Fruit fly (Drosophila melanogaster): Measurements from ENCODE around the gene CG45075.

Gene CG45075

dm6 chr2L:6075345-6075744, 15.9 kb upstream of the CG45075 start (continued):
- TF ChIP-seq CG11560 (tag; IDR thresholded peaks at IDR 0.05) (no peak), CG8924 (tag; optimal IDR thresholded peaks at IDR 0.05) (no peak), dysf (GFP tag; IDR thresholded peaks at IDR 0.05) (no peak), chm (GFP tag; IDR thresholded peaks at IDR 0.05) (peak; percentile 57; the same call in 1 of the 2 replicates), prd (optimal IDR thresholded peaks at IDR 0.05) (no peak), prd (GFP tag; IDR thresholded peaks at IDR 0.05) (no peak), lov (optimal IDR thresholded peaks at IDR 0.05) (no peak), lov (GFP tag; IDR thresholded peaks at IDR 0.05) (no peak), Fer1 (GFP tag; optimal IDR thresholded peaks at IDR 0.05) (no peak), klu (GFP tag; IDR thresholded peaks at IDR 0.05) (no peak), sima (GFP tag; optimal IDR thresholded peaks at IDR 0.05) (no peak), scrt (GFP tag; optimal IDR thresholded peaks at IDR 0.05) (no peak), CG1792 (GFP tag; optimal IDR thresholded peaks at IDR 0.05) (no peak), cg (GFP tag; optimal IDR thresholded peaks at IDR 0.05) (peak; percentile 72), CG12659 (GFP tag; optimal IDR thresholded peaks at IDR 0.05) (no peak), Neu2 (GFP tag; optimal IDR thresholded peaks at IDR 0.05; ENCODE audit: borderline replicate concordance) (no peak), pros (GFP tag; optimal IDR thresholded peaks at IDR 0.05) (peak; percentile 90), CG11093 (GFP tag; IDR thresholded peaks at IDR 0.05) (no peak), CG43689 (GFP tag; IDR thresholded peaks at IDR 0.05) (no peak), mirr (GFP tag; optimal IDR thresholded peaks at IDR 0.05) (no peak), luna (GFP tag; optimal IDR thresholded peaks at IDR 0.05) (no peak), unpg (GFP tag; optimal IDR thresholded peaks at IDR 0.05) (no peak), Lhr (GFP tag; optimal IDR thresholded peaks at IDR 0.05) (no peak), oc (tag; optimal IDR thresholded peaks at IDR 0.05) (peak; percentile 63), CG17568 (GFP tag; optimal IDR thresholded peaks at IDR 0.05) (no peak), crc (GFP tag; optimal IDR thresholded peaks at IDR 0.05) (no peak), CG2199 (GFP tag; IDR thresholded peaks at IDR 0.05) (peak; percentile 31; the same call in 1 of the 3 replicates), CG9817 (tag; optimal IDR thresholded peaks at IDR 0.05) (no peak), Dad (GFP tag; optimal IDR thresholded peaks at IDR 0.05) (no peak), Bdp1 (GFP tag; optimal IDR thresholded peaks at IDR 0.05) (no peak), CG2202 (tag; optimal IDR thresholded peaks at IDR 0.05) (no peak), CG2120 (GFP tag; optimal IDR thresholded peaks at IDR 0.05) (no peak), CG13894 (tag; optimal IDR thresholded peaks at IDR 0.05) (peak; percentile 55), CG17186 (GFP tag; optimal IDR thresholded peaks at IDR 0.05) (no peak), tap (tag; optimal IDR thresholded peaks at IDR 0.05) (no peak), Hr3 (GFP tag; optimal IDR thresholded peaks at IDR 0.05) (peak; percentile 43), CG7745 (tag; optimal IDR thresholded peaks at IDR 0.05) (peak; percentile 95), mld (GFP tag; IDR thresholded peaks at IDR 0.05; ENCODE audit: partially characterized antibody) (no peak), mam (GFP tag; optimal IDR thresholded peaks at IDR 0.05) (no peak), z (GFP tag; IDR thresholded peaks at IDR 0.05) (peak; percentile 94), Tbp (GFP tag; optimal IDR thresholded peaks at IDR 0.05) (no peak), Antp (GFP tag; optimal IDR thresholded peaks at IDR 0.05) (no peak), Rx (GFP tag; IDR thresholded peaks at IDR 0.05) (no peak), toy (GFP tag; IDR thresholded peaks at IDR 0.05) (no peak), abd-A (tag; optimal IDR thresholded peaks at IDR 0.05) (peak; percentile 94), HLH4C (GFP tag; IDR thresholded peaks at IDR 0.05; ENCODE audit: partially characterized antibody) (no peak), repo (GFP tag; optimal IDR thresholded peaks at IDR 0.05) (no peak), maf-S (GFP tag; optimal IDR thresholded peaks at IDR 0.05) (no peak)

Data from whole organism, embryonic.